Fruit fly (Drosophila melanogaster): ENCODE measurements around the gene Exo84.

The Exo84 gene

dm6 chr3R:26059195-26059594 lies 7.1 kb upstream of the Exo84 start, which contains the start of the genes RpL34a and Trmt61 (continued):
- TF ChIP-seq CG13624 (GFP tag; optimal IDR thresholded peaks at IDR 0.05) (peak; percentile 87), CG4404 (GFP tag; IDR thresholded peaks at IDR 0.05) (no peak), CG13296 (GFP tag; optimal IDR thresholded peaks at IDR 0.05) (peak; percentile 95), ap (GFP tag; IDR thresholded peaks at IDR 0.05) (peak; percentile 55), CG11085 (GFP tag; IDR thresholded peaks at IDR 0.05) (peak; percentile 68), CG10979 (tag; optimal IDR thresholded peaks at IDR 0.05) (peak; percentile 83), Hsf (GFP tag; optimal IDR thresholded peaks at IDR 0.05) (peak; percentile 86), CG14860 (GFP tag; IDR thresholded peaks at IDR 0.05; ENCODE audit: partially characterized antibody) (peak; percentile 69; the same call in 2 of the 3 replicates), sima (GFP tag; optimal IDR thresholded peaks at IDR 0.05) (peak; percentile 46), trem (tag; optimal IDR thresholded peaks at IDR 0.05) (peak; percentile 94), Spps (tag; optimal IDR thresholded peaks at IDR 0.05) (peak; percentile 79), CG8089 (GFP tag; optimal IDR thresholded peaks at IDR 0.05) (peak; percentile 65), CG4328 (GFP tag; optimal IDR thresholded peaks at IDR 0.05) (peak; percentile 94), Fer2 (tag; optimal IDR thresholded peaks at IDR 0.05) (peak; percentile 90), chif (GFP tag; optimal IDR thresholded peaks at IDR 0.05) (peak; percentile 59 to 73), run (tag; optimal IDR thresholded peaks at IDR 0.05) (peak; percentile 81), sim (GFP tag; IDR thresholded peaks at IDR 0.05) (peak; percentile 65; the same call in 1 of the 2 replicates), CG15269 (tag; optimal IDR thresholded peaks at IDR 0.05) (peak; percentile 85), Hr39 (optimal IDR thresholded peaks at IDR 0.05) (no peak), Hr51 (GFP tag; optimal IDR thresholded peaks at IDR 0.05) (peak; percentile 76 to 86), CG6765 (GFP tag; optimal IDR thresholded peaks at IDR 0.05) (peak; percentile 96), NK7.1 (GFP tag; optimal IDR thresholded peaks at IDR 0.05) (peak; percentile 77), E2f1 (GFP tag; IDR thresholded peaks at IDR 0.05) (peak; percentile 84), Usf (GFP tag; optimal IDR thresholded peaks at IDR 0.05) (peak; percentile 24), CG17328 (GFP tag; IDR thresholded peaks at IDR 0.05) (peak; percentile 86), insv (GFP tag; optimal IDR thresholded peaks at IDR 0.05) (peak in 1 of 2 experiments; percentile 82), ranshi (GFP tag; IDR thresholded peaks at IDR 0.05) (peak; percentile 60; the same call in 1 of the 2 replicates), Six4 (GFP tag; optimal IDR thresholded peaks at IDR 0.05) (peak; percentile 81), az2 (GFP tag; optimal IDR thresholded peaks at IDR 0.05) (peak; percentile 74), CG3065 (GFP tag; optimal IDR thresholded peaks at IDR 0.05) (peak; percentile 78), CG12391 (tag; optimal IDR thresholded peaks at IDR 0.05) (peak; percentile 94), tll (GFP tag; optimal IDR thresholded peaks at IDR 0.05) (peak in 1 of 2 experiments; percentile 39), H2.0 (GFP tag; IDR thresholded peaks at IDR 0.05) (no peak), jing (GFP tag; optimal IDR thresholded peaks at IDR 0.05) (peak; percentile 41), CG32532 (GFP tag; IDR thresholded peaks at IDR 0.05) (peak; percentile 83), wor (GFP tag; IDR thresholded peaks at IDR 0.05) (peak; percentile 68), CG8478 (optimal IDR thresholded peaks at IDR 0.05) (no peak), CG16863 (GFP tag; optimal IDR thresholded peaks at IDR 0.05) (peak; percentile 59), Dp (GFP tag; optimal IDR thresholded peaks at IDR 0.05) (peak; percentile 81), CG2129 (GFP tag; IDR thresholded peaks at IDR 0.05; ENCODE audit: partially characterized antibody) (peak; percentile 81), CG7372 (GFP tag; IDR thresholded peaks at IDR 0.05) (peak; percentile 66), Antp (GFP tag; optimal IDR thresholded peaks at IDR 0.05) (peak; percentile 52), maf-S (GFP tag; optimal IDR thresholded peaks at IDR 0.05) (peak; percentile 73), lov (optimal IDR thresholded peaks at IDR 0.05) (no peak), lov (GFP tag; IDR thresholded peaks at IDR 0.05) (no peak), CG8359 (GFP tag; optimal IDR thresholded peaks at IDR 0.05; ENCODE audit: borderline replicate concordance) (peak; percentile 75), HHEX (GFP tag; optimal IDR thresholded peaks at IDR 0.05) (peak; percentile 92), CHES-1-like (GFP tag; optimal IDR thresholded peaks at IDR 0.05) (peak; percentile 75), CG10209 (GFP tag; optimal IDR thresholded peaks at IDR 0.05) (peak; percentile 89), Max (GFP tag; optimal IDR thresholded peaks at IDR 0.05) (peak; percentile 92), Gsc (GFP tag; IDR thresholded peaks at IDR 0.05) (no peak), psq (GFP tag; optimal IDR thresholded peaks at IDR 0.05) (peak; percentile 29)

Measured in whole organism, embryonic.